Worm (Caenorhabditis elegans) whole organism, L4/young adult: ENCODE data around the gene C27B7.7.

ENCODE experiments used
- W03F9.2 ChIP-seq: fragments of 150-350 bp; optimal IDR thresholded peaks from 2 replicates; lab custom pipeline; 2014; ENCODE audit warnings: missing biosample characterization, missing genetic modification characterization
- dao-5 ChIP-seq: sonication (generic microtip); optimal IDR thresholded peaks from 2 replicates; lab custom pipeline; 2016; ENCODE audit warnings: missing genotype, missing genetic modification characterization, moderate library complexity, missing compliant biosample characterization
- him-1 ChIP-seq: sonication (generic microtip); optimal IDR thresholded peaks from 2 replicates; lab custom pipeline; 2016; ENCODE audit warnings: missing genotype, missing genetic modification reagents, missing genetic modification characterization, missing compliant biosample characterization

DNA sequence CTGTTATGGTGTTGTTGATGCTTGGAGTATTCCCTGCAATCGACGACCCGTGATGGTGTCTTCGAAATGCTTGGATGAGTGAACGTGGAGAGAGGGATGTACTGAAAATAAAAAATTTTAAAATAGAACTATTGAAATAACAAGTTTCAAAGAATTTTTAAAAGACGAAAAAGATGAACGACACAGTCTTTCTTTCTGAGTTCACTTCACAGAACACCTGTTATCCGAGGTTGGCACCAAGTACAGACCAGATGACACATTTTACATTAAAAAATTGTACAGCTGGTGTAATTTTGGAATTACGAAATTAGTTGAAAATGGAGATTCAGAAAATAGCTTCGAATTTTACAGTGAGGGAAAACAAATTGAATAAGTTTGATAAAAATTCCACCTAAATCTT is 11.9 kb downstream of the C27B7.7 start, which contains the start of gene rap-1:
- TF ChIP-seq him-1 (tag; lab: Kevin White, UChicago) (no peak), W03F9.2 (tag; lab: Kevin White, UChicago) (no peak), dao-5 (tag; lab: Kevin White, UChicago) (no peak)
